Fruit fly (Drosophila melanogaster) whole organism, embryonic: Measurements from ENCODE around the gene CG12078.
A peak's percentile ranks its signal among the peaks of the same experiment; 100 is the strongest.

Source experiments
- Ada2b ChIP-seq: fragments of 200-800 bp; sonication (Bioruptor generic); IDR thresholded peaks from 2 replicates; pipeline ENCODE4 v1.3.6; 2022; ENCODE audit warnings: missing biosample characterization, missing genetic modification characterization
- Adf1 ChIP-seq: fragments of 200-800 bp; sonication (Bioruptor generic); IDR thresholded peaks from 2 replicates; pipeline ENCODE4 v1.3.6; 2022; ENCODE audit warnings: missing biosample characterization, missing genetic modification characterization
- Blimp-1 ChIP-seq: fragments of 200-800 bp; sonication (Bioruptor generic); optimal IDR thresholded peaks from 3 replicates; lab custom pipeline; 2018; ENCODE audit warnings: missing biosample characterization, missing genetic modification characterization, mild to moderate bottlenecking, moderate library complexity, missing genetic modification reagents
- CG10147 ChIP-seq: fragments of 200-800 bp; sonication (Bioruptor generic); optimal IDR thresholded peaks from 2 replicates; lab custom pipeline; 2019; ENCODE audit warnings: missing biosample characterization, mild to moderate bottlenecking, missing genetic modification characterization, moderate library complexity
- CG1233 ChIP-seq: fragments of 200-800 bp; sonication (Bioruptor generic); optimal IDR thresholded peaks from 4 replicates; lab custom pipeline; 2018; ENCODE audit warnings: missing biosample characterization, mild to moderate bottlenecking, missing genetic modification characterization
- CG12391 ChIP-seq: fragments of 200-800 bp; sonication (Bioruptor generic); optimal IDR thresholded peaks from 3 replicates; lab custom pipeline; 2018; ENCODE audit warnings: missing biosample characterization, mild to moderate bottlenecking, missing genetic modification characterization, moderate library complexity
- CG12769 ChIP-seq: fragments of 200-800 bp; sonication (Bioruptor generic); optimal IDR thresholded peaks from 2 replicates; lab custom pipeline; 2019; ENCODE audit warnings: missing biosample characterization, mild to moderate bottlenecking, missing genetic modification characterization, moderate library complexity
- CG14710 ChIP-seq: fragments of 200-800 bp; sonication (Bioruptor generic); optimal IDR thresholded peaks from 3 replicates; lab custom pipeline; 2019; ENCODE audit warnings: missing biosample characterization, mild to moderate bottlenecking, missing genetic modification characterization, moderate library complexity
- CG14965 ChIP-seq: fragments of 200-800 bp; sonication (Bioruptor generic); optimal IDR thresholded peaks from 2 replicates; lab custom pipeline; 2016; ENCODE audit warnings: missing biosample characterization, missing genetic modification characterization, borderline replicate concordance
- CG15269 ChIP-seq: fragments of 200-800 bp; sonication (Bioruptor generic); optimal IDR thresholded peaks from 2 replicates; lab custom pipeline; 2018; ENCODE audit warnings: missing biosample characterization, mild to moderate bottlenecking, missing genetic modification characterization, moderate library complexity
- CG2129 ChIP-seq: fragments of 200-800 bp; sonication (Bioruptor generic); IDR thresholded peaks from 2 replicates; pipeline ENCODE4 v1.3.6; 2022; ENCODE audit warnings: missing biosample characterization, missing genetic modification characterization; ENCODE audit not compliant: partially characterized antibody
- CG3065 ChIP-seq: fragments of 200-800 bp; sonication (Bioruptor generic); optimal IDR thresholded peaks from 2 replicates; lab custom pipeline; 2016; ENCODE audit warnings: missing biosample characterization, missing genetic modification characterization
- CG31441 ChIP-seq: fragments of 200-800 bp; sonication (Bioruptor generic); IDR thresholded peaks from 2 replicates; pipeline ENCODE4 v1.3.6; 2022; ENCODE audit warnings: missing biosample characterization, missing genetic modification characterization
- CG42726 ChIP-seq: fragments of 200-800 bp; sonication (Bioruptor generic); IDR thresholded peaks from 2 replicates; pipeline ENCODE4 v1.3.6; 2022; ENCODE audit warnings: missing biosample characterization, missing genetic modification characterization; ENCODE audit not compliant: partially characterized antibody
- CG4404 ChIP-seq: fragments of 200-800 bp; sonication (Bioruptor generic); IDR thresholded peaks from 2 replicates; pipeline ENCODE4 v1.3.6; 2022; ENCODE audit warnings: missing biosample characterization, missing genetic modification characterization
- CG4424 ChIP-seq: fragments of 200-800 bp; sonication (Bioruptor generic); optimal IDR thresholded peaks from 3 replicates; lab custom pipeline; 2016; ENCODE audit warnings: missing biosample characterization, missing genetic modification characterization
- CG4730 ChIP-seq: fragments of 200-800 bp; sonication (Bioruptor generic); IDR thresholded peaks from 2 replicates; pipeline ENCODE4 v1.3.6; 2022; ENCODE audit warnings: missing biosample characterization, missing genetic modification characterization
- CG6272 ChIP-seq: fragments of 200-800 bp; sonication (Bioruptor generic); IDR thresholded peaks from 2 replicates; pipeline ENCODE4 v1.3.6; 2022; ENCODE audit warnings: missing biosample characterization, missing genetic modification characterization
- CG7987 ChIP-seq: fragments of 200-800 bp; sonication (Bioruptor generic); optimal IDR thresholded peaks from 2 replicates; lab custom pipeline; 2018; ENCODE audit warnings: missing biosample characterization, mild to moderate bottlenecking, missing genetic modification characterization, moderate library complexity
- CG8089 ChIP-seq: fragments of 200-800 bp; sonication (Bioruptor generic); optimal IDR thresholded peaks from 3 replicates; lab custom pipeline; 2016; ENCODE audit warnings: missing biosample characterization, missing genetic modification characterization
- CG8290 ChIP-seq, 3 experiments: fragments of 200-800 bp; sonication (Bioruptor generic); optimal IDR thresholded peaks; 2 replicates each; lab custom pipeline; 2016 to 2019; ENCODE audit warnings: missing biosample characterization in 3 of 3, missing genetic modification characterization in 3 of 3, mild to moderate bottlenecking in 2 of 3, moderate library complexity in 1 of 3
- CG9797 ChIP-seq: fragments of 200-800 bp; sonication (Bioruptor generic); optimal IDR thresholded peaks from 3 replicates; lab custom pipeline; 2018; ENCODE audit warnings: missing biosample characterization, mild to moderate bottlenecking, missing genetic modification characterization
- D ChIP-seq, 2 experiments: fragments of 200-800 bp in 1 of 2; fragments of >200 bp in 1 of 2; sonication (Bioruptor generic) in 1 of 2; optimal IDR thresholded peaks; 2 replicates in 1 of 2; 3 replicates in 1 of 2; lab custom pipeline; 2017; ENCODE audit warnings: mild to moderate bottlenecking in 1 of 2, missing biosample characterization in 1 of 2, missing genetic modification characterization in 1 of 2, missing genetic modification reagents in 1 of 2
- Dad ChIP-seq: fragments of 200-800 bp; sonication (Bioruptor generic); optimal IDR thresholded peaks from 3 replicates; lab custom pipeline; 2016; ENCODE audit warnings: missing biosample characterization, missing genetic modification characterization
- Dfd ChIP-seq, 2 experiments: fragments of >200 bp; optimal IDR thresholded peaks; 2 replicates each; lab custom pipeline; 2017; ENCODE audit warnings: missing biosample characterization in 2 of 2, missing genetic modification characterization in 2 of 2
- Dref ChIP-seq: fragments of 200-800 bp; sonication (Bioruptor generic); IDR thresholded peaks from 2 replicates; pipeline ENCODE4 v1.3.6; 2022; ENCODE audit warnings: missing biosample characterization, missing genetic modification characterization
- Gsc ChIP-seq: fragments of 200-800 bp; sonication (Bioruptor generic); IDR thresholded peaks from 2 replicates; pipeline ENCODE4 v1.3.6; 2022; ENCODE audit warnings: missing biosample characterization, missing genetic modification characterization
- Gug ChIP-seq: fragments of 200-800 bp; sonication (Bioruptor generic); IDR thresholded peaks from 4 replicates; pipeline ENCODE4 v1.3.6; 2022; ENCODE audit warnings: missing biosample characterization, missing genetic modification characterization
- HmgD ChIP-seq: fragments of 200-800 bp; sonication (Bioruptor generic); optimal IDR thresholded peaks from 3 replicates; lab custom pipeline; 2016; ENCODE audit warnings: missing biosample characterization, missing genetic modification characterization
- HmgZ ChIP-seq: fragments of 200-800 bp; sonication (Bioruptor generic); optimal IDR thresholded peaks from 2 replicates; lab custom pipeline; 2018; ENCODE audit warnings: missing biosample characterization, mild to moderate bottlenecking, missing genetic modification characterization
- Hmx ChIP-seq: fragments of 200-800 bp; sonication (Bioruptor generic); optimal IDR thresholded peaks from 2 replicates; lab custom pipeline; 2016; ENCODE audit warnings: missing biosample characterization, missing genetic modification characterization
- Lim3 ChIP-seq: fragments of 200-800 bp; sonication (Bioruptor generic); IDR thresholded peaks from 2 replicates; pipeline ENCODE4 v1.3.6; 2022; ENCODE audit warnings: missing biosample characterization, missing genetic modification characterization
- TFAM ChIP-seq: fragments of 200-800 bp; sonication (Bioruptor generic); optimal IDR thresholded peaks from 2 replicates; lab custom pipeline; 2017; ENCODE audit warnings: missing biosample characterization, missing genetic modification characterization, inconsistent platforms
- amos ChIP-seq: fragments of 200-800 bp; sonication (Bioruptor generic); IDR thresholded peaks from 2 replicates; pipeline ENCODE4 v1.3.6; 2022; ENCODE audit warnings: missing biosample characterization, missing genetic modification characterization; ENCODE audit not compliant: partially characterized antibody
- ash1 ChIP-seq: fragments of 200-800 bp; sonication (Bioruptor generic); optimal IDR thresholded peaks from 2 replicates; lab custom pipeline; 2018; ENCODE audit warnings: missing biosample characterization, mild to moderate bottlenecking, missing genetic modification characterization
- bsh ChIP-seq, 2 experiments: fragments of 200-800 bp; sonication (Bioruptor generic); optimal IDR thresholded peaks; 2 replicates each; lab custom pipeline; 2017 to 2018; ENCODE audit warnings: mild to moderate bottlenecking in 2 of 2, missing biosample characterization in 2 of 2, missing genetic modification characterization in 2 of 2, moderate library complexity in 1 of 2
- chm ChIP-seq: fragments of 200-800 bp; sonication (Bioruptor generic); IDR thresholded peaks from 2 replicates; pipeline ENCODE4 v1.3.6; 2022; ENCODE audit warnings: missing biosample characterization, missing genetic modification characterization
- dmrt99B ChIP-seq: fragments of 200-800 bp; sonication (Bioruptor generic); optimal IDR thresholded peaks from 2 replicates; lab custom pipeline; 2018; ENCODE audit warnings: missing biosample characterization, mild to moderate bottlenecking, missing genetic modification characterization, moderate library complexity
- emc ChIP-seq: fragments of 200-800 bp; sonication (Bioruptor generic); optimal IDR thresholded peaks from 2 replicates; lab custom pipeline; 2016; ENCODE audit warnings: missing biosample characterization, missing genetic modification characterization
- eve ChIP-seq, 2 experiments: fragments of >200 bp; optimal IDR thresholded peaks; 2 replicates each; lab custom pipeline; 2017; ENCODE audit warnings: missing biosample characterization in 2 of 2, missing genetic modification characterization in 2 of 2
- gem ChIP-seq: fragments of 200-800 bp; sonication (Bioruptor generic); optimal IDR thresholded peaks from 2 replicates; lab custom pipeline; 2019; ENCODE audit warnings: missing biosample characterization, mild to moderate bottlenecking, missing genetic modification characterization, moderate library complexity
- h ChIP-seq: fragments of >200 bp; optimal IDR thresholded peaks from 2 replicates; lab custom pipeline; 2017
- luna ChIP-seq: fragments of 200-800 bp; sonication (Bioruptor generic); optimal IDR thresholded peaks from 2 replicates; lab custom pipeline; 2016; ENCODE audit warnings: missing biosample characterization, missing genetic modification characterization
- pb ChIP-seq: fragments of 200-800 bp; sonication (Bioruptor generic); optimal IDR thresholded peaks from 3 replicates; lab custom pipeline; 2016; ENCODE audit warnings: missing biosample characterization, missing genetic modification characterization
- ranshi ChIP-seq: fragments of 200-800 bp; sonication (Bioruptor generic); IDR thresholded peaks from 2 replicates; pipeline ENCODE4 v1.3.6; 2022; ENCODE audit warnings: missing biosample characterization, missing genetic modification characterization
- sisA ChIP-seq: fragments of 200-800 bp; sonication (Bioruptor generic); IDR thresholded peaks from 2 replicates; pipeline ENCODE4 v1.3.6; 2022; ENCODE audit warnings: missing biosample characterization, missing genetic modification characterization
- wek ChIP-seq: fragments of 200-800 bp; sonication (Bioruptor generic); optimal IDR thresholded peaks from 3 replicates; lab custom pipeline; 2018; ENCODE audit warnings: missing biosample characterization, mild to moderate bottlenecking, missing genetic modification characterization, moderate library complexity
- wor ChIP-seq: fragments of 200-800 bp; sonication (Bioruptor generic); IDR thresholded peaks from 2 replicates; pipeline ENCODE4 v1.3.6; 2022; ENCODE audit warnings: missing biosample characterization, missing genetic modification characterization

The CG12078 gene

DNA sequence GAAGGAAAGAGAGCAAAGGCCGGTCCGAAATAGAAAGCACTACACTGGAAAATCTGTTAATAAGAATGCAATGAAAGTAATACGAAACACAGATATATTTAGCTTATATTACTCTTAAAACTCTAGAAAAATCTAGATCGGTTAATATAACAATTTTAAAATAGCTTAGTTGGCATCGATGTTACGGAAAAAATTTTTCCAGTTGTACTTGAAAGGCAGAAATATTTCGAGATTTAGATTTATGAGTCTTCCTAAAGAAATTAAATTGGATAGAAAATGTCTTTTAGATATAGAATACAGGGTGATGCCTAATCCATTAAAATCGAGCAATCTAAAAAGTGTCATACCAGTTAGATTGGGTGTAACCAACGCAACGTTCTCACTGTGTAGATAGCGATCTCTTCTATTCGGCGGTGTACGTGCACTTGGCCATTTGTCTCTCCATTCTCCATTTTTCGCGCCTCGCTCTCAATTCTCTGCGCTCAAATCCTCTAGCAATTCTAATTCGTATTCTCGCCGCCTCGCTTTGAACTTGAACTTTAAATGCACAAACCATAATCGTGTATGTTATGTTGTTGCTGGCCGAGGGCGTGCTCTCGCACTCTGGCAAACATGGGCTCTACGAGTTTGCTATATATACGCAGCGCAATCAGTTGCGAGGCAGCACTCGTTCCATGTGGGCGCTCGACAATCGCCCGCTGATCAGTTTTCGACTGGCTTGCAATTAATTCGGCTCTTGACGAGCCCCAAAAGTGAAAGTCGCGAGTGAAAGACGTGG is 6.1 kb upstream of the CG12078 start (continued):
- TF ChIP-seq emc: peak; percentile 88
- peak; percentile 18 for TF ChIP-seq CG9797 (GFP tag; lab: Kevin White, UChicago)
- peak; percentile 80 for TF ChIP-seq CG4730 (GFP tag; lab: Robert Waterston, UW)
- TF ChIP-seq CG8290 (GFP tag; optimal IDR thresholded peaks at IDR 0.05; lab: Kevin White, UChicago): peak; percentile 90
- TF ChIP-seq CG8290 (tag; optimal IDR thresholded peaks at IDR 0.05; lab: Kevin White, UChicago): peak; percentile 68 to 78
- no peak for TF ChIP-seq D (optimal IDR thresholded peaks at IDR 0.05; lab: Kevin White, UChicago)
- peak; percentile 97 for TF ChIP-seq D (GFP tag; optimal IDR thresholded peaks at IDR 0.05; lab: Kevin White, UChicago)
- peak; percentile 78 for TF ChIP-seq CG6272
- peak; percentile 96 for TF ChIP-seq dmrt99B
- TF ChIP-seq Dfd (GFP tag; optimal IDR thresholded peaks at IDR 0.05; lab: Kevin White, UChicago): peak in 1 of 2 experiments; percentile 78
- TF ChIP-seq HmgD (GFP tag; lab: Kevin White, UChicago): peak; percentile 74
- TF ChIP-seq CG15269: peak; percentile 94
- TF ChIP-seq CG2129 (GFP tag; lab: Robert Waterston, UW): no peak
- peak; percentile 89 for TF ChIP-seq HmgZ
- peak; percentile 91 for TF ChIP-seq CG1233 (GFP tag; lab: Kevin White, UChicago)
- TF ChIP-seq ash1: no peak
- peak; percentile 90 for TF ChIP-seq pb (GFP tag; lab: Kevin White, UChicago)
- peak; percentile 46 for TF ChIP-seq CG7987 (GFP tag; lab: Kevin White, UChicago)
- peak in 1 of 2 experiments; percentile 99 for TF ChIP-seq eve (GFP tag; optimal IDR thresholded peaks at IDR 0.05; lab: Kevin White, UChicago)
- TF ChIP-seq CG42726: no peak
- TF ChIP-seq Adf1 (GFP tag; lab: Robert Waterston, UW): peak; percentile 33
- TF ChIP-seq ranshi (GFP tag; lab: Robert Waterston, UW): peak; percentile 81
- peak; percentile 85 for TF ChIP-seq Gug (GFP tag; lab: Robert Waterston, UW)
- no peak for TF ChIP-seq Dref (GFP tag; lab: Robert Waterston, UW)
- TF ChIP-seq Lim3 (GFP tag; lab: Robert Waterston, UW): 0 out of 2 replicates have a peak, but pooled peaks have one; percentile 36
- TF ChIP-seq amos: no peak; the same call in 1 of the 2 replicates
- TF ChIP-seq CG12391: peak; percentile 96
- TF ChIP-seq CG8089 (GFP tag; lab: Kevin White, UChicago): peak; percentile 94
- TF ChIP-seq Hmx (GFP tag; lab: Kevin White, UChicago): peak; percentile 95
- peak; percentile 96 for TF ChIP-seq CG14710 (tag; lab: Kevin White, UChicago)
- TF ChIP-seq CG14965 (GFP tag; lab: Kevin White, UChicago): peak; percentile 56
- TF ChIP-seq sisA (GFP tag; lab: Robert Waterston, UW): peak; percentile 88
- peak; percentile 71 for TF ChIP-seq TFAM
- TF ChIP-seq CG10147 (GFP tag; lab: Kevin White, UChicago): peak; percentile 94
- peak; percentile 82 for TF ChIP-seq CG12769 (tag; lab: Kevin White, UChicago)
- peak; percentile 76 for TF ChIP-seq Ada2b (GFP tag; lab: Robert Waterston, UW)
- peak; percentile 97 for TF ChIP-seq gem (tag; lab: Kevin White, UChicago)
- no peak for TF ChIP-seq h
- TF ChIP-seq CG31441: peak; percentile 96
- peak; percentile 79 for TF ChIP-seq CG4404 (GFP tag; lab: Robert Waterston, UW)
- TF ChIP-seq Blimp-1 (GFP tag; lab: Kevin White, UChicago): peak; percentile 66
- TF ChIP-seq luna (GFP tag; lab: Kevin White, UChicago): peak; percentile 78
- peak; percentile 91 for TF ChIP-seq wor
- TF ChIP-seq wek (GFP tag; lab: Kevin White, UChicago): no peak
- peak; percentile 59 for TF ChIP-seq Gsc
- TF ChIP-seq CG4424: peak; percentile 97
- TF ChIP-seq bsh (GFP tag; optimal IDR thresholded peaks at IDR 0.05; lab: Kevin White, UChicago): peak; percentile 92 to 94
- peak; percentile 86 for TF ChIP-seq CG3065 (GFP tag; lab: Kevin White, UChicago)
- peak; percentile 93 for TF ChIP-seq Dad
- TF ChIP-seq chm (GFP tag; lab: Robert Waterston, UW): no peak
